Worm (Caenorhabditis elegans) whole organism, young adult: ENCODE data around the gene C33H5.2.

ENCODE experiments used
- F10E7.11 ChIP-seq: sonication (generic microtip); optimal IDR thresholded peaks from 2 replicates; lab custom pipeline; 2017; ENCODE audit warnings: mild to moderate bottlenecking, missing genetic modification characterization, moderate library complexity, missing compliant biosample characterization
- F37B4.10 ChIP-seq: fragments of 200-800 bp; sonication (Bioruptor generic); IDR thresholded peaks from 2 replicates; pipeline ENCODE4 v1.3.6; 2022; ENCODE audit warnings: missing genetic modification characterization, missing compliant biosample characterization
- ceh-27 ChIP-seq: fragments of 200-800 bp; sonication (Bioruptor generic); optimal IDR thresholded peaks from 2 replicates; lab custom pipeline; 2018; ENCODE audit warnings: mild to moderate bottlenecking, missing genetic modification characterization, moderate library complexity, missing compliant biosample characterization
- ceh-79 ChIP-seq: sonication (generic microtip); optimal IDR thresholded peaks from 2 replicates; lab custom pipeline; 2017; ENCODE audit warnings: mild to moderate bottlenecking, missing genetic modification characterization, missing compliant biosample characterization
- sdz-38 ChIP-seq: sonication (generic microtip); optimal IDR thresholded peaks from 2 replicates; lab custom pipeline; 2016; ENCODE audit warnings: missing genotype, missing genetic modification characterization, missing compliant biosample characterization
- sea-2 ChIP-seq: fragments of 200-800 bp; sonication (Bioruptor generic); IDR thresholded peaks from 2 replicates; pipeline ENCODE4 v1.3.6; 2022; ENCODE audit warnings: missing genetic modification characterization, missing compliant biosample characterization
- snpc-3.4 ChIP-seq: sonication (generic microtip); optimal IDR thresholded peaks from 2 replicates; lab custom pipeline; 2017; ENCODE audit warnings: missing genetic modification characterization, mild to moderate bottlenecking, missing compliant biosample characterization, antibody characterized with exemption, moderate library complexity, missing genotype, missing genetic modification reagents
- snpc-4 ChIP-seq, 5 experiments: fragments of 150-350 bp in 1 of 5; sonication (generic microtip) in 4 of 5; optimal IDR thresholded peaks; 2 replicates each; lab custom pipeline; 2014 to 2018; ENCODE audit warnings: missing genetic modification characterization in 5 of 5, missing biosample characterization in 3 of 5, antibody characterized with exemption in 2 of 5, mild to moderate bottlenecking in 2 of 5, missing compliant biosample characterization in 2 of 5, missing genotype in 2 of 5, moderate library complexity in 2 of 5, missing genetic modification reagents in 1 of 5
- tbx-9 ChIP-seq: sonication (generic microtip); optimal IDR thresholded peaks from 2 replicates; lab custom pipeline; 2016; ENCODE audit warnings: borderline replicate concordance, missing genetic modification characterization, inconsistent platforms, missing compliant biosample characterization
- unc-62 ChIP-seq: fragments of 150-350 bp; optimal IDR thresholded peaks from 2 replicates; lab custom pipeline; 2014; ENCODE audit warnings: missing biosample characterization, missing genetic modification reagents, missing genetic modification characterization

DNA sequence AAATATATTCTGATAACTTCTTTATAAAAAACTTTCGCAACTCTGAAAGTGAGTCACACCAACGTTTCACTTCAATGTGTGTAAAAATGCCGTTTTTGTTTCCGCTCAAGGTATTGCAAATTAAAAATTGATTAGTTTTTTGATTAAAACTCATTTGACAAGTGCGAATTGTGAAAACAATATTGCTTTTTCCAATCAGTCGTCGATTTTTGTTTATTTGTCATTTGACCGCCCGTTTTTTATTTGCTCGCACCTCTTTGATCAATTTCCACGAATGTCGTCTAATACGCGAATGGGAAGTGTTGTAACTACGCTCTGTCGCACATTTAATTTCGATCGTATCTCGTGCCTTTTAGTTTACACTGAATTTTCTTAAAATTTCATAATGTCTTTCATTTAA, 25.3 kb downstream of the C33H5.2 start, which contains the start of gene mvb-12:
- TF ChIP-seq tbx-9 (tag; lab: Kevin White, UChicago), result no peak
- TF ChIP-seq ceh-79 (tag; lab: Kevin White, UChicago), result no peak
- no peak for TF ChIP-seq sea-2
- no peak for TF ChIP-seq snpc-3.4
- no peak for TF ChIP-seq ceh-27 (GFP tag; lab: Kevin White, UChicago)
- TF ChIP-seq snpc-4 (GFP tag; optimal IDR thresholded peaks at IDR 0.05; lab: Kevin White, UChicago), result no peak
- no peak for TF ChIP-seq snpc-4 (tag; optimal IDR thresholded peaks at IDR 0.05; lab: Kevin White, UChicago)
- TF ChIP-seq sdz-38, result no peak
- no peak for TF ChIP-seq F10E7.11 (tag; lab: Kevin White, UChicago)
- TF ChIP-seq F37B4.10, result no peak
- no peak for TF ChIP-seq unc-62 (GFP tag; lab: Kevin White, UChicago)
